Worm (Caenorhabditis elegans) whole organism, L4 larva: ENCODE data around the gene ttr-24.

ENCODE experiments used
- R02D3.7 ChIP-seq: fragments of 150-350 bp; sonication (generic microtip); optimal IDR thresholded peaks from 3 replicates; lab custom pipeline; 2014; ENCODE audit warnings: missing biosample characterization, missing genetic modification characterization
- mep-1 ChIP-seq: fragments of 150-350 bp; sonication (generic microtip); optimal IDR thresholded peaks from 3 replicates; lab custom pipeline; 2014; ENCODE audit warnings: missing biosample characterization, missing genetic modification characterization

- TF ChIP-seq R02D3.7 (tag; lab: Kevin White, UChicago) = no peak
- peak; percentile 46 for TF ChIP-seq mep-1 (tag; lab: Kevin White, UChicago)
These were observed 13.0 kb upstream of the ttr-24 start for ce11 chrV:18569445-18569844.
